Worm (Caenorhabditis elegans) whole organism, L4/young adult: ENCODE data around the gene sma-9.

Experiments used
- dao-5 ChIP-seq: sonication (generic microtip); optimal IDR thresholded peaks from 2 replicates; lab custom pipeline; 2016; ENCODE audit warnings: missing genotype, missing genetic modification characterization, moderate library complexity, missing compliant biosample characterization
- him-1 ChIP-seq: sonication (generic microtip); optimal IDR thresholded peaks from 2 replicates; lab custom pipeline; 2016; ENCODE audit warnings: missing genotype, missing genetic modification reagents, missing genetic modification characterization, missing compliant biosample characterization

DNA sequence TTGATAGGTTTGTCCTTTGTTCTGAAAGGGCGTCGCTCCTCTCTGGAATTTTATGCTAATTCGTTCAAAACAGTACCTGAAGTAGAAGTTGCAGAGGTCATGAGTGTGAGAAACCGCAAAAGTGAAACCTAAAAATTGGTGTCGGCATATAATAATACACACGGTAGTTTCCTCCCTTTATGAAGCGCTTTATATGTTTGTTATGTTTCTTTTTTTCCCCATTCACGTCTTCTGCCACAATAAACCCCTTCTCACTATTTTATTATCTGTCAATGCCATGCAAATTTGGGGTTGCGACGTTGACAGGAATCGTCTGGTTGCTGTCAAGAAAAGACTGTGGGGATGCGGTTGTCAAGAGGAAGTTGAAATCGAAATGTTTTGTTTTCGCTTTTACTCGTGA, 23.4 kb downstream of the sma-9 start, which contains the start of gene vap-2:
- TF ChIP-seq him-1 (tag; lab: Kevin White, UChicago) = no peak
- no peak for TF ChIP-seq dao-5
